Fruit fly (Drosophila melanogaster) whole organism, pupa: ENCODE data around the gene ND-B16.6.

Experiments
- CG10348 ChIP-seq: fragments of 200-800 bp; sonication (Bioruptor generic); IDR thresholded peaks from 2 replicates; pipeline ENCODE4 v1.3.6; 2022; ENCODE audit warnings: missing biosample characterization, missing genetic modification characterization
- CG12605 ChIP-seq: fragments of 200-800 bp; sonication (Bioruptor generic); IDR thresholded peaks from 2 replicates; pipeline ENCODE4 v1.3.6; 2022; ENCODE audit warnings: missing biosample characterization, missing genetic modification characterization
- CG13204 ChIP-seq: fragments of 200-800 bp; sonication (Bioruptor generic); optimal IDR thresholded peaks from 2 replicates; lab custom pipeline; 2018; ENCODE audit warnings: missing biosample characterization, mild to moderate bottlenecking, missing genetic modification characterization, moderate library complexity
- CG14655 ChIP-seq: fragments of 200-800 bp; sonication (Bioruptor generic); optimal IDR thresholded peaks from 3 replicates; lab custom pipeline; 2017; ENCODE audit warnings: mild to moderate bottlenecking, missing biosample characterization, missing genetic modification reagents, missing genetic modification characterization
- CG15710 ChIP-seq: fragments of 200-800 bp; sonication (Bioruptor generic); optimal IDR thresholded peaks from 2 replicates; lab custom pipeline; 2018; ENCODE audit warnings: missing biosample characterization, mild to moderate bottlenecking, missing genetic modification characterization, moderate library complexity
- CG17806 ChIP-seq: fragments of 200-800 bp; sonication (Bioruptor generic); optimal IDR thresholded peaks from 2 replicates; lab custom pipeline; 2018; ENCODE audit warnings: missing biosample characterization, mild to moderate bottlenecking, missing genetic modification characterization, moderate library complexity
- CG32121 ChIP-seq: fragments of 200-800 bp; sonication (Bioruptor generic); IDR thresholded peaks from 2 replicates; pipeline ENCODE4 v1.3.6; 2022; ENCODE audit warnings: missing biosample characterization, missing genetic modification characterization
- CG34367 ChIP-seq: fragments of 200-800 bp; sonication (Bioruptor generic); optimal IDR thresholded peaks from 2 replicates; lab custom pipeline; 2018; ENCODE audit warnings: missing biosample characterization, mild to moderate bottlenecking, missing genetic modification characterization
- CG4496 ChIP-seq: fragments of 200-800 bp; sonication (Bioruptor generic); IDR thresholded peaks from 3 replicates; pipeline ENCODE4 v1.3.6; 2022; ENCODE audit warnings: missing biosample characterization, missing genetic modification characterization
- CG8159 ChIP-seq: fragments of 200-800 bp; sonication (Bioruptor generic); optimal IDR thresholded peaks from 3 replicates; lab custom pipeline; 2018; ENCODE audit warnings: missing biosample characterization, mild to moderate bottlenecking, missing genetic modification characterization, moderate library complexity
- CG8301 ChIP-seq: fragments of 200-800 bp; sonication (Bioruptor generic); optimal IDR thresholded peaks from 2 replicates; lab custom pipeline; 2018; ENCODE audit warnings: missing biosample characterization, mild to moderate bottlenecking, missing genetic modification characterization
- CG9948 ChIP-seq: fragments of 200-800 bp; sonication (Bioruptor generic); optimal IDR thresholded peaks from 2 replicates; lab custom pipeline; 2018; ENCODE audit warnings: missing biosample characterization, mild to moderate bottlenecking, missing genetic modification characterization, moderate library complexity
- D1 ChIP-seq: fragments of 200-800 bp; sonication (Bioruptor generic); optimal IDR thresholded peaks from 2 replicates; lab custom pipeline; 2018; ENCODE audit warnings: missing biosample characterization, mild to moderate bottlenecking, missing genetic modification characterization, moderate library complexity
- EcR ChIP-seq: fragments of 200-800 bp; sonication (Bioruptor generic); optimal IDR thresholded peaks from 3 replicates; lab custom pipeline; 2019; ENCODE audit warnings: missing biosample characterization, missing genetic modification characterization, mild to moderate bottlenecking, moderate library complexity, missing genetic modification reagents
- Ets98B ChIP-seq: fragments of 200-800 bp; sonication (Bioruptor generic); IDR thresholded peaks from 2 replicates; pipeline ENCODE4 v1.3.6; 2022; ENCODE audit warnings: missing biosample characterization, missing genetic modification characterization
- Pif1A ChIP-seq: fragments of 200-800 bp; sonication (Bioruptor generic); optimal IDR thresholded peaks from 3 replicates; lab custom pipeline; 2016; ENCODE audit warnings: missing biosample characterization, missing genetic modification characterization
- Pif1B ChIP-seq: fragments of 200-800 bp; sonication (Bioruptor generic); optimal IDR thresholded peaks from 3 replicates; lab custom pipeline; 2016; ENCODE audit warnings: missing biosample characterization, missing genetic modification characterization
- Snoo ChIP-seq: fragments of 200-800 bp; sonication (Bioruptor generic); optimal IDR thresholded peaks from 3 replicates; lab custom pipeline; 2017; ENCODE audit warnings: missing biosample characterization, mild to moderate bottlenecking, missing genetic modification characterization, inconsistent platforms
- fd96Ca ChIP-seq: fragments of 200-800 bp; sonication (Bioruptor generic); IDR thresholded peaks from 3 replicates; pipeline ENCODE4 v1.3.6; 2022; ENCODE audit warnings: missing biosample characterization, missing genetic modification characterization
- gl ChIP-seq: fragments of 200-800 bp; sonication (Bioruptor generic); optimal IDR thresholded peaks from 2 replicates; lab custom pipeline; 2018; ENCODE audit warnings: missing biosample characterization, mild to moderate bottlenecking, missing genetic modification characterization
- rn ChIP-seq: fragments of 200-800 bp; sonication (Bioruptor generic); IDR thresholded peaks from 2 replicates; pipeline ENCODE4 v1.3.6; 2022; ENCODE audit warnings: missing biosample characterization, missing genetic modification characterization

ND-B16.6 gene

dm6 chrX:6340593-6341068 is 9.6 kb downstream of the ND-B16.6 start:
- TF ChIP-seq Snoo (peak; percentile 90), CG15710 (tag; lab: Kevin White, UChicago) (peak; percentile 89), gl (tag; lab: Kevin White, UChicago) (peak; percentile 48), CG10348 (no peak), D1 (tag; lab: Kevin White, UChicago) (peak; percentile 66), EcR (GFP tag; lab: Kevin White, UChicago) (no peak), Pif1B (peak; percentile 88), rn (GFP tag; lab: Robert Waterston, UW) (peak; percentile 41; the same call in 1 of the 2 replicates), CG32121 (peak; percentile 58), CG8301 (tag; lab: Kevin White, UChicago) (peak; percentile 89), CG17806 (peak; percentile 71), Pif1A (GFP tag; lab: Kevin White, UChicago) (peak; percentile 87), CG8159 (tag; lab: Kevin White, UChicago) (peak; percentile 99), CG9948 (peak; percentile 84), CG4496 (peak; percentile 36; the same call in 1 of the 3 replicates), CG14655 (GFP tag; lab: Kevin White, UChicago) (peak; percentile 90), CG12605 (peak; percentile 41; the same call in 1 of the 2 replicates), CG13204 (GFP tag; lab: Kevin White, UChicago) (peak; percentile 72), CG34367 (tag; lab: Kevin White, UChicago) (peak; percentile 80), fd96Ca (GFP tag; lab: Robert Waterston, UW) (peak; percentile 75), Ets98B (GFP tag; lab: Robert Waterston, UW) (peak; percentile 47)

dm6 chrX:6339970-6340548 is 10.1 kb downstream of the ND-B16.6 start:
- TF ChIP-seq CG10348 (no peak), CG4496 (peak; percentile 82), gl (tag; lab: Kevin White, UChicago) (peak; percentile 66), CG8301 (tag; lab: Kevin White, UChicago) (peak; percentile 59), Pif1B (peak; percentile 38), Snoo (no peak), CG34367 (tag; lab: Kevin White, UChicago) (peak; percentile 76), CG32121 (peak; percentile 80), CG17806 (peak; percentile 85), CG13204 (GFP tag; lab: Kevin White, UChicago) (no peak), CG14655 (GFP tag; lab: Kevin White, UChicago) (peak; percentile 39), CG8159 (tag; lab: Kevin White, UChicago) (peak; percentile 45), fd96Ca (GFP tag; lab: Robert Waterston, UW) (peak; percentile 60; the same call in 2 of the 3 replicates), Pif1A (GFP tag; lab: Kevin White, UChicago) (peak; percentile 54), D1 (tag; lab: Kevin White, UChicago) (peak; percentile 26), rn (GFP tag; lab: Robert Waterston, UW) (0 out of 2 replicates have a peak, but pooled peaks have one; percentile 36), CG9948 (peak; percentile 77), CG12605 (peak; percentile 59; the same call in 1 of the 2 replicates), Ets98B (GFP tag; lab: Robert Waterston, UW) (peak; percentile 83), EcR (GFP tag; lab: Kevin White, UChicago) (peak; percentile 96), CG15710 (tag; lab: Kevin White, UChicago) (peak; percentile 87)

- TF ChIP-seq CG8301 (tag; lab: Kevin White, UChicago) (peak; percentile 54), fd96Ca (GFP tag; lab: Robert Waterston, UW) (peak; percentile 68; the same call in 2 of the 3 replicates), Snoo (peak; percentile 41), D1 (tag; lab: Kevin White, UChicago) (no peak), gl (tag; lab: Kevin White, UChicago) (peak; percentile 11), CG14655 (GFP tag; lab: Kevin White, UChicago) (peak; percentile 73), CG10348 (no peak), CG32121 (peak; percentile 49; the same call in 1 of the 2 replicates), CG17806 (peak; percentile 61), Ets98B (GFP tag; lab: Robert Waterston, UW) (peak; percentile 52), CG4496 (peak; percentile 76), Pif1A (GFP tag; lab: Kevin White, UChicago) (peak; percentile 53), Pif1B (peak; percentile 15), CG8159 (tag; lab: Kevin White, UChicago) (peak; percentile 73), EcR (GFP tag; lab: Kevin White, UChicago) (peak; percentile 6), rn (GFP tag; lab: Robert Waterston, UW) (no peak), CG12605 (peak; percentile 30; the same call in 1 of the 2 replicates), CG34367 (tag; lab: Kevin White, UChicago) (peak; percentile 49), CG13204 (GFP tag; lab: Kevin White, UChicago) (no peak), CG15710 (tag; lab: Kevin White, UChicago) (peak; percentile 57), CG9948 (peak; percentile 67)
These were observed 11.2 kb downstream of the ND-B16.6 start for dm6 chrX:6338738-6339614.

dm6 chrX:6337702-6338101 is 12.5 kb downstream of the ND-B16.6 start, which contains the start of gene CG3842:
CG3842 (plus strand) TSS chrX:6337762.
- TF ChIP-seq CG32121: no peak
- no peak for TF ChIP-seq CG15710 (tag; lab: Kevin White, UChicago)
- TF ChIP-seq CG8159 (tag; lab: Kevin White, UChicago): no peak
- no peak for TF ChIP-seq CG10348
- TF ChIP-seq Pif1A (GFP tag; lab: Kevin White, UChicago): no peak
- TF ChIP-seq rn (GFP tag; lab: Robert Waterston, UW): no peak
- no peak for TF ChIP-seq EcR (GFP tag; lab: Kevin White, UChicago)
- TF ChIP-seq CG9948: no peak
- no peak for TF ChIP-seq Pif1B
- TF ChIP-seq CG13204 (GFP tag; lab: Kevin White, UChicago): no peak
- no peak for TF ChIP-seq CG14655 (GFP tag; lab: Kevin White, UChicago)
- TF ChIP-seq CG8301 (tag; lab: Kevin White, UChicago): no peak
- no peak for TF ChIP-seq gl (tag; lab: Kevin White, UChicago)
- TF ChIP-seq CG17806: no peak
- TF ChIP-seq Snoo: no peak
- no peak for TF ChIP-seq fd96Ca (GFP tag; lab: Robert Waterston, UW)
- no peak for TF ChIP-seq CG4496
- TF ChIP-seq CG34367 (tag; lab: Kevin White, UChicago): no peak
